Fruit fly (Drosophila melanogaster) whole organism, prepupa: Measurements from ENCODE around the gene CG7432.

Experiments
- CG10631 ChIP-seq: fragments of 200-800 bp; sonication (Bioruptor generic); optimal IDR thresholded peaks from 2 replicates; lab custom pipeline; 2016; ENCODE audit warnings: missing biosample characterization, missing genetic modification characterization
- CG10669 ChIP-seq: fragments of 200-800 bp; sonication (Bioruptor generic); optimal IDR thresholded peaks from 3 replicates; lab custom pipeline; 2018; ENCODE audit warnings: missing biosample characterization, mild to moderate bottlenecking, missing genetic modification characterization, moderate library complexity
- CG11294 ChIP-seq: fragments of 200-800 bp; sonication (Bioruptor generic); IDR thresholded peaks from 2 replicates; pipeline ENCODE4 v1.3.6; 2022; ENCODE audit warnings: missing biosample characterization, missing genetic modification characterization
- CG15336 ChIP-seq: fragments of 200-800 bp; sonication (Bioruptor generic); IDR thresholded peaks from 2 replicates; pipeline ENCODE4 v1.3.6; 2022; ENCODE audit warnings: missing biosample characterization, missing genetic modification characterization
- CG1621 ChIP-seq: fragments of 200-800 bp; sonication (Bioruptor generic); optimal IDR thresholded peaks from 3 replicates; lab custom pipeline; 2018; ENCODE audit warnings: missing biosample characterization, mild to moderate bottlenecking, missing genetic modification characterization
- CG16779 ChIP-seq: fragments of 200-800 bp; sonication (Bioruptor generic); optimal IDR thresholded peaks from 3 replicates; lab custom pipeline; 2017; ENCODE audit warnings: missing biosample characterization, mild to moderate bottlenecking, missing genetic modification characterization
- CG3032 ChIP-seq: fragments of 200-800 bp; optimal IDR thresholded peaks from 2 replicates; lab custom pipeline; 2019; ENCODE audit warnings: missing biosample characterization, mild to moderate bottlenecking, missing genetic modification characterization, moderate library complexity
- CG31627 ChIP-seq: fragments of 200-800 bp; sonication (Bioruptor generic); optimal IDR thresholded peaks from 3 replicates; lab custom pipeline; 2016; ENCODE audit warnings: missing biosample characterization, missing genetic modification characterization
- CG32006 ChIP-seq: fragments of 200-800 bp; sonication (Bioruptor generic); optimal IDR thresholded peaks from 3 replicates; lab custom pipeline; 2017; ENCODE audit warnings: missing biosample characterization, mild to moderate bottlenecking, missing genetic modification characterization
- CG34406 ChIP-seq: fragments of 200-800 bp; sonication (Bioruptor generic); optimal IDR thresholded peaks from 3 replicates; lab custom pipeline; 2016; ENCODE audit warnings: missing biosample characterization, missing genetic modification characterization
- CG6276 ChIP-seq: fragments of 200-800 bp; sonication (Bioruptor generic); optimal IDR thresholded peaks from 2 replicates; lab custom pipeline; 2017; ENCODE audit warnings: missing biosample characterization, mild to moderate bottlenecking, missing genetic modification characterization
- CG6854 ChIP-seq: fragments of 200-800 bp; sonication (Bioruptor generic); optimal IDR thresholded peaks from 2 replicates; lab custom pipeline; 2017; ENCODE audit warnings: missing biosample characterization, mild to moderate bottlenecking, missing genetic modification characterization
- CG7368 ChIP-seq: fragments of 200-800 bp; sonication (Bioruptor generic); optimal IDR thresholded peaks from 3 replicates; lab custom pipeline; 2016; ENCODE audit warnings: missing biosample characterization, missing genetic modification characterization
- CG8319 ChIP-seq: fragments of 200-800 bp; sonication (Bioruptor generic); optimal IDR thresholded peaks from 3 replicates; lab custom pipeline; 2016; ENCODE audit warnings: missing biosample characterization, missing genetic modification characterization
- Eip75B ChIP-seq: fragments of 200-800 bp; sonication (Bioruptor generic); optimal IDR thresholded peaks from 3 replicates; lab custom pipeline; 2016; ENCODE audit warnings: missing biosample characterization, missing genetic modification characterization
- Eip78C ChIP-seq: fragments of 200-800 bp; sonication (Bioruptor generic); peaks from one replicate; lab custom pipeline; 2016; ENCODE audit warnings: missing biosample characterization, missing genetic modification characterization
- Eip93F ChIP-seq: fragments of 200-800 bp; sonication (Bioruptor generic); optimal IDR thresholded peaks from 2 replicates; lab custom pipeline; 2016; ENCODE audit warnings: missing biosample characterization, mild to moderate bottlenecking, missing genetic modification characterization
- Ets96B ChIP-seq: fragments of 200-800 bp; optimal IDR thresholded peaks from 2 replicates; lab custom pipeline; 2019; ENCODE audit warnings: missing biosample characterization, mild to moderate bottlenecking, missing genetic modification characterization, moderate library complexity
- Hr39 ChIP-seq: fragments of 200-800 bp; sonication (Bioruptor generic); optimal IDR thresholded peaks from 2 replicates; lab custom pipeline; 2016; ENCODE audit warnings: missing biosample characterization, missing genetic modification characterization
- Lpt ChIP-seq: fragments of 200-800 bp; sonication (Bioruptor generic); optimal IDR thresholded peaks from 3 replicates; lab custom pipeline; 2016; ENCODE audit warnings: missing biosample characterization, missing genetic modification characterization
- OdsH ChIP-seq: fragments of 200-800 bp; sonication (Bioruptor generic); optimal IDR thresholded peaks from 3 replicates; lab custom pipeline; 2016; ENCODE audit warnings: missing biosample characterization, missing genetic modification characterization
- Smox ChIP-seq: fragments of 200-800 bp; sonication (Bioruptor generic); optimal IDR thresholded peaks from 3 replicates; lab custom pipeline; 2016; ENCODE audit warnings: missing biosample characterization, missing genetic modification characterization
- Sox102F ChIP-seq: fragments of 200-800 bp; sonication (Bioruptor generic); optimal IDR thresholded peaks from 2 replicates; lab custom pipeline; 2016; ENCODE audit warnings: missing biosample characterization, mild to moderate bottlenecking, missing genetic modification characterization
- Sox14 ChIP-seq: fragments of 200-800 bp; sonication (Bioruptor generic); optimal IDR thresholded peaks from 3 replicates; lab custom pipeline; 2016; ENCODE audit warnings: missing biosample characterization, missing genetic modification characterization
- Sox15 ChIP-seq: fragments of 200-800 bp; sonication (Bioruptor generic); optimal IDR thresholded peaks from 3 replicates; lab custom pipeline; 2016; ENCODE audit warnings: missing biosample characterization, missing genetic modification characterization
- achi ChIP-seq: fragments of 200-800 bp; sonication (Bioruptor generic); optimal IDR thresholded peaks from 3 replicates; lab custom pipeline; 2016; ENCODE audit warnings: missing biosample characterization, missing genetic modification characterization
- cyc ChIP-seq: fragments of 200-800 bp; sonication (Bioruptor generic); optimal IDR thresholded peaks from 3 replicates; lab custom pipeline; 2016; ENCODE audit warnings: missing biosample characterization, missing genetic modification characterization
- eg ChIP-seq: fragments of 200-800 bp; sonication (Bioruptor generic); IDR thresholded peaks from 3 replicates; pipeline ENCODE4 v1.3.6; 2022; ENCODE audit warnings: missing biosample characterization, missing genetic modification characterization
- fd85E ChIP-seq: fragments of 200-800 bp; sonication (Bioruptor generic); optimal IDR thresholded peaks from 3 replicates; lab custom pipeline; 2016; ENCODE audit warnings: missing biosample characterization, missing genetic modification characterization
- fkh ChIP-seq: fragments of 200-800 bp; sonication (Bioruptor generic); optimal IDR thresholded peaks from 3 replicates; lab custom pipeline; 2017; ENCODE audit warnings: missing biosample characterization, mild to moderate bottlenecking, missing genetic modification characterization, moderate library complexity
- pdm3 ChIP-seq: fragments of 200-800 bp; sonication (Bioruptor generic); optimal IDR thresholded peaks from 3 replicates; lab custom pipeline; 2016; ENCODE audit warnings: missing biosample characterization, missing genetic modification characterization
- salr ChIP-seq, 2 experiments: fragments of 200-800 bp; sonication (Bioruptor generic); optimal IDR thresholded peaks; 3 replicates each; lab custom pipeline; 2016 to 2018; ENCODE audit warnings: missing biosample characterization in 2 of 2, missing genetic modification characterization in 2 of 2, mild to moderate bottlenecking in 1 of 2
- spab ChIP-seq: fragments of 200-800 bp; sonication (Bioruptor generic); optimal IDR thresholded peaks from 2 replicates; lab custom pipeline; 2017; ENCODE audit warnings: missing biosample characterization, mild to moderate bottlenecking, missing genetic modification characterization, missing genetic modification reagents
- ss ChIP-seq, 2 experiments: fragments of 200-800 bp; sonication (Bioruptor generic); optimal IDR thresholded peaks; 2 replicates in 1 of 2; 3 replicates in 1 of 2; lab custom pipeline; 2017 to 2018; ENCODE audit warnings: mild to moderate bottlenecking in 2 of 2, missing biosample characterization in 2 of 2, missing genetic modification characterization in 2 of 2, moderate library complexity in 1 of 2
- topi ChIP-seq: fragments of 200-800 bp; sonication (Bioruptor generic); optimal IDR thresholded peaks from 3 replicates; lab custom pipeline; 2016; ENCODE audit warnings: missing biosample characterization, missing genetic modification characterization

CG7432 gene

DNA sequence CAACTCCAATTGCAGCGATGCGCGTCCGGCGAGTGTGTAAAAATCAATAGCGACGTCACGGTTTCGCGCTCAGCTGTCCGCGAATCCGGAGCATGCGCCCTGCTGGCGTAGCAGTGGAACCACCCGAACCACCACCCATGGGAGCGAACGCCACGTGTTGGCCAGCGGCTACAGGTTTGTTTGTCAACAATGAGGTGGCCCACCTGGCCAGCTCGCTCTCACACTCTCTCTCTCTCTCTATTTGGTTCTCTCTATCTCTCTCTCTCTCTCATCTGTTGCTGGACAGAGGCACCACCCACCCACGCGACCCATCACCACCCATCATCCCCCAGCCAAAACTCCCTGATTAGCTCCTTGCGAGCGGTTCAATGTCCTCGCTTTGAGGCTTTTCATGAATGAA, 8.4 kb upstream of the CG7432 start:
- TF ChIP-seq fd85E: no peak
- no peak for TF ChIP-seq OdsH (GFP tag; lab: Kevin White, UChicago)
- TF ChIP-seq Eip78C (GFP tag; lab: Kevin White, UChicago): peak; percentile 52
- TF ChIP-seq Sox14 (GFP tag; lab: Kevin White, UChicago): no peak
- peak; percentile 55 for TF ChIP-seq CG7368 (GFP tag; lab: Kevin White, UChicago)
- TF ChIP-seq fkh: no peak
- no peak for TF ChIP-seq Lpt (GFP tag; lab: Kevin White, UChicago)
- TF ChIP-seq Eip75B (GFP tag; lab: Kevin White, UChicago): no peak
- TF ChIP-seq CG15336: no peak
- no peak for TF ChIP-seq CG3032 (tag; lab: Kevin White, UChicago)
- TF ChIP-seq achi (GFP tag; lab: Kevin White, UChicago): no peak

DNA sequence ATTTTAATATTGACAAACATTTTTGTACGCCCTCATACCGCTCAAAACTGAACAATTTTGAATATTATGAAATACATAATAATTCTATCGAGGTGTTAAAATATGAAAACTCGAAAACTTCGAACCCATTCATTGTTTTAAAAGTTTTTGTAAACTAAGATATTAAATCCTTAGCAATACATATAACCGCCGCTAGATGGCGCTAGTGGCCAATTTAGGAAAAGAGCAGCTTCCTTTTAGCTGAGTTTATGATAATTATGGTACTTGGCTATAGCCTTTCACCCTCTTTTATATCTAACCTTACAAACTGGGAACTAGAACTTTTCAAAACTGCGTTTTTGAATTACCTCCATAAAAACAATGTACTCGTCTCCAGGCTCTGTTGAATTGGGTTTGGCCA, 7.6 kb upstream of the CG7432 start:
- TF ChIP-seq achi (GFP tag; lab: Kevin White, UChicago) (no peak), pdm3 (GFP tag; lab: Kevin White, UChicago) (no peak), CG31627 (GFP tag; lab: Kevin White, UChicago) (no peak), CG34406 (no peak), OdsH (GFP tag; lab: Kevin White, UChicago) (no peak), CG10631 (GFP tag; lab: Kevin White, UChicago) (no peak), CG16779 (tag; lab: Kevin White, UChicago) (no peak), CG11294 (no peak)

DNA sequence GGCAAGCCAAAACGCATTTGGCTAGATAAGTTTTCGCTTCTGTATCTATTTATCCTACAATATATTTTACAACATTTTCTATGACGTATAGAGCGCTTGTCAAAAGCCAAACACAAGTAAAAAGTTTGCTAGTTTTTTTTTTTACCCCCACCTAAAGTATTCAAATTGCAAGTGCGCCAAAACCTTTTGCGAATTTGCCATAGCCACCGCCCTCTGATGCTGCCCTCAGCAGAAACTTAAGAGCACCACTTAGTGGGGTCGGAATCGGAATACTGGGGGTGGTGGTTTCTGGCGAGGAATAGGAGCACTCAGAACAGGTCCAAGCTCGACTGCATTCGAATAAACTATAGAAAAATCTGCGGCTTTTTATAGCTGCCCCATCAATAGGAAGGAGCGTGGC, 7.0 kb upstream of the CG7432 start, which contains the start of gene CG6184:
Gene CG6184 (minus strand): TSS at position 101 of the 400 bp plus-strand sequence.
- TF ChIP-seq fd85E (no peak), Smox (no peak), Sox102F (GFP tag; lab: Kevin White, UChicago) (no peak), pdm3 (GFP tag; lab: Kevin White, UChicago) (no peak), cyc (no peak), eg (no peak), salr (GFP tag; optimal IDR thresholded peaks at IDR 0.05; lab: Kevin White, UChicago) (no peak), Ets96B (tag; lab: Kevin White, UChicago) (no peak), Sox15 (GFP tag; lab: Kevin White, UChicago) (no peak), CG6854 (GFP tag; lab: Kevin White, UChicago) (no peak), CG8319 (GFP tag; lab: Kevin White, UChicago) (no peak), spab (GFP tag; lab: Kevin White, UChicago) (no peak), CG1621 (tag; lab: Kevin White, UChicago) (no peak), CG6276 (GFP tag; lab: Kevin White, UChicago) (no peak), CG32006 (GFP tag; lab: Kevin White, UChicago) (no peak), Hr39 (GFP tag; lab: Kevin White, UChicago) (no peak), topi (GFP tag; lab: Kevin White, UChicago) (no peak), Lpt (GFP tag; lab: Kevin White, UChicago) (no peak)

DNA sequence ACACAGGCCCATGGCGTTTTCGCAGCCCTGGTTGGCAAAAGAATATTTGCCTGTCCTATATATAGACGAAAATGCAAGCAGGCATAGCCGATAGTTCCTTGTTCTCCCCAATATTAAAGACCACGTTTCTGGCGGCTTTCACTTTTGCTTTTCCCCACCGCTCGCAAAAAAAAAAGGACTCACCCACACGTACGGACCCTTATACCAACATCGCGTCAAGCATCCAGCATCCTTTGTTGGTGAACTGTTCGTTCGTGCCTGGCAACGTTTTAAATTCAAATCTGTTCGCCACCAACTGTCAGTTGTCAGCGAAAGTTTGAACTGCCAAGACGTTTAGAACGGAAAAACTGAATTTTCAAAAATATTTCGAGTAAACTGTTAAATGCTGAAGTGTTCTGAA, 5.4 kb upstream of the CG7432 start, which contains the start of gene ort:
Gene ort (plus strand): TSS at position 301 of the 400 bp plus-strand sequence.
- TF ChIP-seq CG10669 (GFP tag; lab: Kevin White, UChicago) (no peak), Eip93F (GFP tag; lab: Kevin White, UChicago) (no peak), eg (no peak), CG11294 (no peak), ss (GFP tag; optimal IDR thresholded peaks at IDR 0.05; lab: Kevin White, UChicago) (no peak), CG6276 (GFP tag; lab: Kevin White, UChicago) (no peak), CG15336 (no peak), CG7368 (GFP tag; lab: Kevin White, UChicago) (no peak), Ets96B (tag; lab: Kevin White, UChicago) (no peak)
